Worm (Caenorhabditis elegans) whole organism, mixed stage, embryonic: Measurements from ENCODE around the gene AH9.1.

Experiments used
- lsy-2 ChIP-seq: fragments of 150-350 bp; optimal IDR thresholded peaks from 2 replicates; lab custom pipeline; 2014; ENCODE audit warnings: missing biosample characterization, missing genetic modification characterization
- mep-1 ChIP-seq: fragments of 150-350 bp; optimal IDR thresholded peaks from 2 replicates; lab custom pipeline; 2017; ENCODE audit warnings: missing biosample characterization, missing genetic modification reagents, missing genetic modification characterization, inconsistent platforms
- nhr-12 ChIP-seq: fragments of 150-350 bp; optimal IDR thresholded peaks from 2 replicates; lab custom pipeline; 2014; ENCODE audit warnings: missing biosample characterization, missing genetic modification characterization
- nhr-237 ChIP-seq: fragments of 150-350 bp; optimal IDR thresholded peaks from 2 replicates; lab custom pipeline; 2014; ENCODE audit warnings: missing biosample characterization, missing genetic modification characterization
- nhr-28 ChIP-seq: fragments of 150-350 bp; optimal IDR thresholded peaks from 2 replicates; lab custom pipeline; 2014; ENCODE audit warnings: missing biosample characterization, missing genetic modification characterization
- nhr-76 ChIP-seq: sonication (generic microtip); optimal IDR thresholded peaks from 2 replicates; lab custom pipeline; 2017; ENCODE audit warnings: missing biosample characterization, missing genetic modification characterization
- pha-4 ChIP-seq: fragments of 150-350 bp; optimal IDR thresholded peaks from 2 replicates; lab custom pipeline; 2018; ENCODE audit warnings: missing biosample characterization, missing genetic modification reagents, missing genetic modification characterization
- sem-2 ChIP-seq: fragments of 200-800 bp; sonication (Bioruptor generic); optimal IDR thresholded peaks from 2 replicates; lab custom pipeline; 2018; ENCODE audit warnings: mild to moderate bottlenecking, missing genetic modification characterization, missing compliant biosample characterization
- snpc-4 ChIP-seq: fragments of 150-350 bp; optimal IDR thresholded peaks from 2 replicates; lab custom pipeline; 2014; ENCODE audit warnings: missing biosample characterization, missing genetic modification characterization

ce11 chrX:2262420-2262819, 15.6 kb upstream of the AH9.1 start:
- TF ChIP-seq nhr-12 (tag; lab: Kevin White, UChicago) (no peak), nhr-237 (no peak), nhr-28 (tag; lab: Kevin White, UChicago) (no peak), pha-4 (no peak), snpc-4 (tag; lab: Kevin White, UChicago) (no peak), sem-2 (GFP tag; lab: Kevin White, UChicago) (no peak), nhr-76 (tag; lab: Kevin White, UChicago) (no peak), mep-1 (tag; lab: Kevin White, UChicago) (no peak), lsy-2 (tag; lab: Kevin White, UChicago) (no peak)
